Fruit fly (Drosophila melanogaster): ENCODE results near the gene CG4281.

Gene CG4281

DNA sequence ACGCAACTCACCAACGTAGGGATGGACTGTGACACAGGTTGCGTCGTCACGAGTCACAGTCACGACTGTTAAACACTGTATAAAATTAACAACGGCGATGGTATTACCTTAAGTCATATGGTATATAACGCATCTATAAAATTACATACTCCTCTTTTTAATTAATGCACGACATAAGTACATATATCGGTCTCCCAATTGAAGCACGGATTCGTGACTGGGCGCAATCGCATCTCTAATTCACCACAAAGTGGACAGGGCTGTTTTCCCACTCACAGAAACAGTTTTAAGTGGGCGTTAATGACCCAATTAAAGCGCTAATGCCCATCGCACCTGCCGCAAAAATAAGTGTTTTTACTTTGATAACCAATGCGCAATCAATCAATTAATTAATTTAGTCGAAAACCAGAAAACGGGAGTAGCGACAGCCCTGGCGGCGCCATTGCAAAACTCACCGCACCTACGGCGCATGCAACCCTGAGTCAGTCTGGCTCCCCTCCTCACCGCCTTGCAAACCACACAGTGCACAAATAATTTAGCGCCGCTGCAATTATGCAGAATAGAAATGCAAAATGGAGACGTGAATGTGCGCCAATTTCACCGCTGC lies 23.5 kb downstream of the CG4281 start, which contains the start of gene CG4313 (continued):
- TF ChIP-seq hb (GFP tag; IDR thresholded peaks at IDR 0.05; ENCODE audit: partially characterized antibody) (peak; percentile 85), scrt (GFP tag; optimal IDR thresholded peaks at IDR 0.05) (peak; percentile 44), maf-S (GFP tag; optimal IDR thresholded peaks at IDR 0.05) (peak; percentile 69), tup (GFP tag; optimal IDR thresholded peaks at IDR 0.05) (peak; percentile 32), CG8089 (GFP tag; optimal IDR thresholded peaks at IDR 0.05) (peak; percentile 29), CG1233 (GFP tag; optimal IDR thresholded peaks at IDR 0.05) (peak; percentile 70), lmd (GFP tag; IDR thresholded peaks at IDR 0.05) (peak; percentile 75; the same call in 1 of the 2 replicates), CG7928 (GFP tag; optimal IDR thresholded peaks at IDR 0.05) (peak; percentile 83), Dip2 (GFP tag; IDR thresholded peaks at IDR 0.05) (no peak), sob (GFP tag; IDR thresholded peaks at IDR 0.05) (peak; percentile 64; the same call in 1 of the 2 replicates), CG8388 (GFP tag; optimal IDR thresholded peaks at IDR 0.05) (peak; percentile 39), CG4617 (GFP tag; optimal IDR thresholded peaks at IDR 0.05; ENCODE audit: borderline replicate concordance) (peak; percentile 25), D (optimal IDR thresholded peaks at IDR 0.05) (no peak), D (GFP tag; optimal IDR thresholded peaks at IDR 0.05) (peak; percentile 43), pum (GFP tag; optimal IDR thresholded peaks at IDR 0.05) (peak; percentile 67), NFAT (GFP tag; IDR thresholded peaks at IDR 0.05) (peak; percentile 50; the same call in 1 of the 2 replicates), Lim3 (GFP tag; IDR thresholded peaks at IDR 0.05) (no peak), dimm (GFP tag; IDR thresholded peaks at IDR 0.05) (no peak), CG9437 (GFP tag; optimal IDR thresholded peaks at IDR 0.05) (peak; percentile 57), vvl (GFP tag; IDR thresholded peaks at IDR 0.05) (peak; percentile 55), disco-r (GFP tag; optimal IDR thresholded peaks at IDR 0.05) (peak; percentile 61), chif (GFP tag; optimal IDR thresholded peaks at IDR 0.05) (peak; percentile 60 to 62), Six4 (GFP tag; optimal IDR thresholded peaks at IDR 0.05) (peak; percentile 58), Lpt (GFP tag; optimal IDR thresholded peaks at IDR 0.05) (no peak), CG4730 (GFP tag; IDR thresholded peaks at IDR 0.05) (peak; percentile 33; the same call in 1 of the 2 replicates), schlank (tag; optimal IDR thresholded peaks at IDR 0.05) (peak; percentile 22), CG13775 (GFP tag; optimal IDR thresholded peaks at IDR 0.05) (peak; percentile 63), Bgb (GFP tag; IDR thresholded peaks at IDR 0.05; ENCODE audit: partially characterized antibody) (peak; percentile 69), CG11085 (GFP tag; IDR thresholded peaks at IDR 0.05) (peak; percentile 67), CG16779 (GFP tag; IDR thresholded peaks at IDR 0.05) (no peak), gcm2 (GFP tag; optimal IDR thresholded peaks at IDR 0.05) (no peak), ranshi (GFP tag; IDR thresholded peaks at IDR 0.05) (0 out of 2 replicates have a peak, but pooled peaks have one; percentile 52), Aef1 (GFP tag; IDR thresholded peaks at IDR 0.05) (peak; percentile 61), CG18262 (tag; optimal IDR thresholded peaks at IDR 0.05) (peak; percentile 61), CG10462 (GFP tag; optimal IDR thresholded peaks at IDR 0.05) (no peak), Sry-δ (GFP tag; optimal IDR thresholded peaks at IDR 0.05) (peak; percentile 88), CG14667 (GFP tag; IDR thresholded peaks at IDR 0.05) (peak; percentile 51), CG15479 (GFP tag; optimal IDR thresholded peaks at IDR 0.05) (no peak), CG10979 (tag; optimal IDR thresholded peaks at IDR 0.05) (peak; percentile 55), mld (GFP tag; IDR thresholded peaks at IDR 0.05; ENCODE audit: partially characterized antibody) (peak; percentile 74; the same call in 2 of the 3 replicates), fd96Cb (tag; optimal IDR thresholded peaks at IDR 0.05) (peak; percentile 62), unc-4 (GFP tag; IDR thresholded peaks at IDR 0.05; ENCODE audit: partially characterized antibody) (peak; percentile 86), row (GFP tag; IDR thresholded peaks at IDR 0.05) (peak; percentile 95), CG11560 (tag; IDR thresholded peaks at IDR 0.05) (peak; percentile 64; the same call in 2 of the 3 replicates), Elba2 (GFP tag; optimal IDR thresholded peaks at IDR 0.05) (no peak), Fer3 (tag; optimal IDR thresholded peaks at IDR 0.05) (peak; percentile 72), abd-A (tag; optimal IDR thresholded peaks at IDR 0.05) (no peak), Ets97D (GFP tag; optimal IDR thresholded peaks at IDR 0.05) (peak; percentile 42), CG7556 (GFP tag; optimal IDR thresholded peaks at IDR 0.05) (peak; percentile 56), CG34422 (GFP tag; IDR thresholded peaks at IDR 0.05) (peak; percentile 55; the same call in 2 of the 3 replicates)
